Fruit fly (Drosophila melanogaster): ENCODE measurements around the gene CG43342.

- TF ChIP-seq CG8159 (tag; optimal IDR thresholded peaks at IDR 0.05): peak; percentile 83
- TF ChIP-seq Pif1B (GFP tag; optimal IDR thresholded peaks at IDR 0.05): peak; percentile 79
- peak; percentile 90 for TF ChIP-seq CG32121 (GFP tag; IDR thresholded peaks at IDR 0.05)
- TF ChIP-seq EcR (GFP tag; optimal IDR thresholded peaks at IDR 0.05): peak; percentile 48
- no peak for TF ChIP-seq D1 (tag; optimal IDR thresholded peaks at IDR 0.05)
- TF ChIP-seq CG14655 (GFP tag; optimal IDR thresholded peaks at IDR 0.05): peak; percentile 78
- peak; percentile 78 for TF ChIP-seq CG8301 (tag; optimal IDR thresholded peaks at IDR 0.05)
These were observed 22.3 kb upstream of the CG43342 start for dm6 chr3R:22358810-22359209.
